Worm (Caenorhabditis elegans) whole organism, L2 larva: ENCODE data around the gene rpb-12.
"Not testable (repeated sequence)": the region's sequence is repeated elsewhere in the genome, so short reads cannot be mapped to it uniquely, and the experiment has no call there.

Source experiments
- C34F6.9 ChIP-seq: fragments of 150-350 bp; optimal IDR thresholded peaks from 2 replicates; lab custom pipeline; 2014; ENCODE audit warnings: missing biosample characterization, missing genetic modification characterization
- F13H6.1 ChIP-seq: sonication (generic microtip); optimal IDR thresholded peaks from 2 replicates; lab custom pipeline; 2016; ENCODE audit warnings: missing genetic modification characterization, missing compliant biosample characterization
- Y55F3AM.14 ChIP-seq: fragments of 200-800 bp; sonication (Bioruptor generic); optimal IDR thresholded peaks from 2 replicates; lab custom pipeline; 2018; ENCODE audit warnings: mild to moderate bottlenecking, missing genetic modification characterization, missing compliant biosample characterization
- ZK546.5 ChIP-seq: sonication (generic microtip); optimal IDR thresholded peaks from 2 replicates; lab custom pipeline; 2017; ENCODE audit warnings: missing biosample characterization, missing genetic modification characterization
- alr-1 ChIP-seq: fragments of 150-350 bp; optimal IDR thresholded peaks from 2 replicates; lab custom pipeline; 2014; ENCODE audit warnings: missing biosample characterization, missing genetic modification characterization
- aly-2 ChIP-seq: fragments of 150-350 bp; optimal IDR thresholded peaks from 2 replicates; lab custom pipeline; 2014; ENCODE audit warnings: missing biosample characterization, missing genetic modification characterization
- blmp-1 ChIP-seq: sonication (generic microtip); optimal IDR thresholded peaks from 2 replicates; lab custom pipeline; 2017; ENCODE audit warnings: missing genetic modification characterization, mild to moderate bottlenecking, missing compliant biosample characterization, antibody characterized with exemption, moderate library complexity; ENCODE audit not compliant: insufficient read depth
- ceh-16 ChIP-seq: fragments of 150-350 bp; optimal IDR thresholded peaks from 2 replicates; lab custom pipeline; 2014; ENCODE audit warnings: missing biosample characterization, missing genetic modification characterization
- ceh-82 ChIP-seq: fragments of 150-350 bp; optimal IDR thresholded peaks from 2 replicates; lab custom pipeline; 2014; ENCODE audit warnings: missing biosample characterization, missing genetic modification characterization
- crh-2 ChIP-seq: sonication (generic microtip); optimal IDR thresholded peaks from 2 replicates; lab custom pipeline; 2017; ENCODE audit warnings: missing biosample characterization, missing genetic modification characterization
- dmd-4 ChIP-seq: sonication (generic microtip); optimal IDR thresholded peaks from 2 replicates; lab custom pipeline; 2017; ENCODE audit warnings: missing biosample characterization, missing genetic modification characterization
- egl-27 ChIP-seq: sonication (generic microtip); optimal IDR thresholded peaks from 3 replicates; lab custom pipeline; 2017; ENCODE audit warnings: missing biosample characterization, missing genetic modification reagents, missing genetic modification characterization
- elt-1 ChIP-seq: fragments of 150-350 bp; optimal IDR thresholded peaks from 2 replicates; lab custom pipeline; 2014; ENCODE audit warnings: missing biosample characterization, missing genetic modification characterization
- elt-3 ChIP-seq: sonication (generic microtip); optimal IDR thresholded peaks from 2 replicates; lab custom pipeline; 2017; ENCODE audit warnings: missing biosample characterization, missing genetic modification characterization
- fos-1 ChIP-seq: fragments of 150-350 bp; optimal IDR thresholded peaks from 2 replicates; lab custom pipeline; 2014; ENCODE audit warnings: missing biosample characterization, missing genetic modification characterization
- gmeb-1 ChIP-seq: fragments of 150-350 bp; optimal IDR thresholded peaks from 2 replicates; lab custom pipeline; 2014; ENCODE audit warnings: missing biosample characterization, missing genetic modification characterization
- lin-11 ChIP-seq: fragments of 150-350 bp; sonication (generic microtip); optimal IDR thresholded peaks from 2 replicates; lab custom pipeline; 2014; ENCODE audit warnings: missing biosample characterization, missing genetic modification characterization, inconsistent platforms, mixed read lengths
- lin-13 ChIP-seq: fragments of 150-350 bp; optimal IDR thresholded peaks from 2 replicates; lab custom pipeline; 2014; ENCODE audit warnings: missing biosample characterization, missing genetic modification reagents, missing genetic modification characterization
- lin-39 ChIP-seq: fragments of 150-350 bp; optimal IDR thresholded peaks from 2 replicates; lab custom pipeline; 2014; ENCODE audit warnings: missing biosample characterization, missing genetic modification reagents, missing genetic modification characterization
- lsy-2 ChIP-seq, 2 experiments: fragments of 150-350 bp in 1 of 2; sonication (generic microtip) in 1 of 2; optimal IDR thresholded peaks; 2 replicates each; lab custom pipeline; 2014 to 2017; ENCODE audit warnings: missing biosample characterization in 2 of 2, missing genetic modification characterization in 2 of 2
- mbf-1 ChIP-seq: sonication (generic microtip); optimal IDR thresholded peaks from 2 replicates; lab custom pipeline; 2017; ENCODE audit warnings: missing biosample characterization, missing genetic modification characterization
- mdl-1 ChIP-seq, 2 experiments: fragments of 150-350 bp in 1 of 2; sonication (generic microtip) in 1 of 2; optimal IDR thresholded peaks; 2 replicates each; lab custom pipeline; 2017; ENCODE audit warnings: missing biosample characterization in 2 of 2, missing genetic modification characterization in 2 of 2
- nhr-10 ChIP-seq: sonication (generic microtip); optimal IDR thresholded peaks from 2 replicates; lab custom pipeline; 2017; ENCODE audit warnings: missing biosample characterization, missing genetic modification characterization
- nhr-11 ChIP-seq: fragments of 150-350 bp; optimal IDR thresholded peaks from 2 replicates; lab custom pipeline; 2014; ENCODE audit warnings: missing biosample characterization, missing genetic modification characterization
- nhr-12 ChIP-seq: fragments of 150-350 bp; optimal IDR thresholded peaks from 2 replicates; lab custom pipeline; 2014; ENCODE audit warnings: missing biosample characterization, missing genetic modification characterization
- nhr-129 ChIP-seq: fragments of 150-350 bp; optimal IDR thresholded peaks from 2 replicates; lab custom pipeline; 2014; ENCODE audit warnings: missing biosample characterization, missing genetic modification characterization
- nhr-23 ChIP-seq: fragments of 150-350 bp; optimal IDR thresholded peaks from 2 replicates; lab custom pipeline; 2014; ENCODE audit warnings: missing biosample characterization, missing genetic modification reagents, missing genetic modification characterization
- nhr-237 ChIP-seq: fragments of 150-350 bp; optimal IDR thresholded peaks from 2 replicates; lab custom pipeline; 2014; ENCODE audit warnings: missing biosample characterization, missing genetic modification characterization
- nhr-6 ChIP-seq: fragments of 150-350 bp; optimal IDR thresholded peaks from 2 replicates; lab custom pipeline; 2014; ENCODE audit warnings: missing biosample characterization, missing genetic modification characterization
- nhr-77 ChIP-seq: fragments of 150-350 bp; optimal IDR thresholded peaks from 2 replicates; lab custom pipeline; 2014; ENCODE audit warnings: missing biosample characterization, missing genetic modification characterization
- peb-1 ChIP-seq: fragments of 150-350 bp; optimal IDR thresholded peaks from 2 replicates; lab custom pipeline; 2014; ENCODE audit warnings: missing biosample characterization, missing genetic modification characterization
- sem-4 ChIP-seq: fragments of 150-350 bp; optimal IDR thresholded peaks from 2 replicates; lab custom pipeline; 2014; ENCODE audit warnings: missing biosample characterization, missing genetic modification reagents, missing genetic modification characterization
- sma-3 ChIP-seq: sonication (generic microtip); optimal IDR thresholded peaks from 2 replicates; lab custom pipeline; 2016; ENCODE audit warnings: missing genetic modification reagents, missing genetic modification characterization, missing compliant biosample characterization
- snpc-4 ChIP-seq: fragments of 150-350 bp; optimal IDR thresholded peaks from 2 replicates; lab custom pipeline; 2014; ENCODE audit warnings: missing biosample characterization, missing genetic modification characterization
- unc-55 ChIP-seq: fragments of 150-350 bp; sonication (generic microtip); optimal IDR thresholded peaks from 3 replicates; lab custom pipeline; 2014; ENCODE audit warnings: missing biosample characterization, missing genetic modification reagents, missing genetic modification characterization
- unc-62 ChIP-seq: fragments of 150-350 bp; optimal IDR thresholded peaks from 2 replicates; lab custom pipeline; 2014; ENCODE audit warnings: missing biosample characterization, missing genetic modification reagents, missing genetic modification characterization
- zag-1 ChIP-seq: fragments of 150-350 bp; optimal IDR thresholded peaks from 2 replicates; lab custom pipeline; 2014; ENCODE audit warnings: missing biosample characterization, missing genetic modification characterization
- ztf-1 ChIP-seq: fragments of 200-800 bp; sonication (Bioruptor generic); conservative IDR thresholded peaks from 2 replicates; pipeline ENCODE4 v1.3.6; 2022; ENCODE audit warnings: missing genetic modification characterization, missing compliant biosample characterization
- ztf-11 ChIP-seq: sonication (generic microtip); optimal IDR thresholded peaks from 2 replicates; lab custom pipeline; 2017; ENCODE audit warnings: missing biosample characterization, missing genetic modification characterization
- ztf-4 ChIP-seq: fragments of 150-350 bp; optimal IDR thresholded peaks from 2 replicates; lab custom pipeline; 2014; ENCODE audit warnings: missing biosample characterization, missing genetic modification characterization

Gene rpb-12

DNA sequence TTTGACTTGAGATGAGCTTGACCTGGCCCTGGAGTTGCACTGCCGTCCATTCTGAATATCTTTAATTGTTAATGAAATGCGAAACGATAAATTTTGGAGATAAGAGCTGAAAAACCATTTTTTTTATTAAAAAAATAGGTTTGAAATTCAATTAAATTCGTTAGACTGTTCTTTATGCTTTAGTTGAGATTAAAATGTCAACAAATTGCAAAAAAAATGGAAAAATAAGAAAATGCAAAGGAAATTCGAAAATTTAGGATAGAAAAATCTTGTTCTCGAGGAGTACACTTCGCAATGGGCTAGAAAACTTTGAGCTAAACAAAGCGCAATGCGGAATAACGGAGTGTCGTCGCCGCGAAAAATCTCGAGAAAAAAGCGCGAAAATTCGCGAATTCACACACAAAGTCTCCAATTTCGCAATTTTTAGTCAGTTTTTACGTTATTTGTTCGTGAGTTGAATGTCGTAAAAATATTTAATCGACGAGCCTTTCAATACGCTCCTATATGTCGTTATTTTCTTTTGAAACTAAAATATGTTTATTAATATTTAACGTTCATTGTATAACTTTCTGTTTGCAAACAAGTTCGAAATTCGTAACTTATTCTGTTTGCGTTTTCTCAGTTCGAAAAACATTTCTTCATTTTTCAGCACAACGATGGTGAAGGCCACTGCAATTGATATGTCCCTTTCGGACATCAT is at the start of gene rpb-12, which contains the start of gene aly-2:
rpb-12 (minus strand) TSS at position 51 of the 700 bp plus-strand sequence.
aly-2 (plus strand) TSS at position 650 of the 700 bp plus-strand sequence.
- TF ChIP-seq nhr-6 (tag; lab: Kevin White, UChicago) (peak; percentile 45), unc-62 (no peak), C34F6.9 (tag; lab: Kevin White, UChicago) (peak; percentile 75), peb-1 (tag; lab: Kevin White, UChicago) (no peak), snpc-4 (tag; lab: Kevin White, UChicago) (peak; percentile 28), lin-13 (GFP tag; lab: Kevin White, UChicago) (peak; percentile 57), sma-3 (GFP tag; lab: Kevin White, UChicago) (peak; percentile 9), nhr-10 (tag; lab: Kevin White, UChicago) (no peak), zag-1 (tag; lab: Kevin White, UChicago) (no peak), lsy-2 (tag; optimal IDR thresholded peaks at IDR 0.05; lab: Kevin White, UChicago) (peak; percentile 35 to 73), unc-55 (GFP tag; lab: Kevin White, UChicago) (peak; percentile 85), aly-2 (no peak), elt-1 (tag; lab: Kevin White, UChicago) (no peak), sem-4 (tag; lab: Kevin White, UChicago) (peak; percentile 39), ZK546.5 (no peak), fos-1 (tag; lab: Kevin White, UChicago) (peak; percentile 33), nhr-237 (tag; lab: Kevin White, UChicago) (no peak), ztf-11 (tag; lab: Kevin White, UChicago) (no peak), mbf-1 (no peak), nhr-11 (tag; lab: Kevin White, UChicago) (no peak), lin-39 (no peak), lin-11 (peak; percentile 35), nhr-129 (tag; lab: Kevin White, UChicago) (peak; percentile 62), gmeb-1 (tag; lab: Kevin White, UChicago) (peak; percentile 60), crh-2 (peak; percentile 65), ceh-82 (no peak), ztf-1 (GFP tag; lab: Robert Waterston, UW) (no peak), nhr-12 (tag; lab: Kevin White, UChicago) (no peak), nhr-23 (no peak), egl-27 (peak; percentile 11), Y55F3AM.14 (GFP tag; lab: Kevin White, UChicago) (no peak)

- peak in 1 of 2 experiments; percentile 66 for TF ChIP-seq lsy-2 (tag; optimal IDR thresholded peaks at IDR 0.05; lab: Kevin White, UChicago)
- TF ChIP-seq, all 48 proteins: peak for 1; not testable (repeated sequence) for 47
These were observed 49.5 kb upstream of the rpb-12 start for ce11 chrIV:9196023-9196636.

- not testable (repeated sequence) for TF ChIP-seq mbf-1; snpc-4 (tag; lab: Kevin White, UChicago); blmp-1 (tag; lab: Kevin White, UChicago)
These were observed 47.9 kb upstream of the rpb-12 start, which contains the start of gene C46C2.7 for ce11 chrIV:9194524-9194923. C46C2.7 (plus strand) TSS chrIV:9194824.

DNA sequence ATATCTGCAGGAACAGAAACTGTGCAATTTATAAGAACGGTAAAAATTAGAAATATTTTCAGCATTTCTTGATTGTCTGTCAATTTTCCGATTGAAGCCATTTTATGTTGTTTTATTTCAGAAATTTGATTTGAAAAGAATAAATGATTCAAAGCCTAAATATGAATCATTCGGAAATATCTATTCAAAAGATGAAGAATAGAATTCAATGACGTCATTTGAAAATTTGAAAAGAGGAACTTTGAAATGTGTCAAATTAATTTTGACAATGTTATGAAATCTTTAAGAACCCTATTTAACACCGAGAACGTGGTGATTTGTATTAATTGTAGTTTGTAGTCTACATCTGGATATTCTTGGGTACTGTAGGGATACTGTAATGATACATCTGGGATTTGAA is 45.9 kb upstream of the rpb-12 start, which contains the start of gene C46C2.5:
C46C2.5 (minus strand) TSS at position 101 of the 400 bp plus-strand sequence.
- TF ChIP-seq gmeb-1 (tag; lab: Kevin White, UChicago): no peak
- TF ChIP-seq C34F6.9 (tag; lab: Kevin White, UChicago): no peak
- TF ChIP-seq ztf-4 (tag; lab: Kevin White, UChicago): no peak
- no peak for TF ChIP-seq F13H6.1 (tag; lab: Kevin White, UChicago)
- TF ChIP-seq ztf-11 (tag; lab: Kevin White, UChicago): no peak
- TF ChIP-seq dmd-4: no peak
- TF ChIP-seq alr-1 (tag; lab: Kevin White, UChicago): no peak
- no peak for TF ChIP-seq elt-3 (tag; lab: Kevin White, UChicago)
- no peak for TF ChIP-seq unc-55 (GFP tag; lab: Kevin White, UChicago)
- no peak for TF ChIP-seq aly-2
- TF ChIP-seq mbf-1: no peak
- no peak for TF ChIP-seq lin-39
- TF ChIP-seq lin-13 (GFP tag; lab: Kevin White, UChicago): no peak
- no peak for TF ChIP-seq nhr-77 (tag; lab: Kevin White, UChicago)
- no peak for TF ChIP-seq mdl-1 (tag; optimal IDR thresholded peaks at IDR 0.05; lab: Kevin White, UChicago)
- no peak for TF ChIP-seq sma-3 (GFP tag; lab: Kevin White, UChicago)
- TF ChIP-seq nhr-10 (tag; lab: Kevin White, UChicago): no peak
- no peak for TF ChIP-seq sem-4 (tag; lab: Kevin White, UChicago)
- TF ChIP-seq ceh-16: no peak
